Worm (Caenorhabditis elegans) whole organism, L1 larva: ENCODE measurements around the gene C29F9.5.

Source experiments
- C04F5.9 ChIP-seq: sonication (generic microtip); optimal IDR thresholded peaks from 2 replicates; lab custom pipeline; 2016; ENCODE audit warnings: missing genetic modification characterization, missing compliant biosample characterization
- aha-1 ChIP-seq: fragments of 150-350 bp; optimal IDR thresholded peaks from 2 replicates; lab custom pipeline; 2014; ENCODE audit warnings: missing biosample characterization, missing genetic modification characterization
- alr-1 ChIP-seq: fragments of 200-800 bp; sonication (Bioruptor generic); optimal IDR thresholded peaks from 2 replicates; lab custom pipeline; 2018; ENCODE audit warnings: borderline replicate concordance, mild to moderate bottlenecking, missing genetic modification characterization, missing compliant biosample characterization
- aly-2 ChIP-seq: fragments of 150-350 bp; optimal IDR thresholded peaks from 2 replicates; lab custom pipeline; 2014; ENCODE audit warnings: missing biosample characterization, missing genetic modification characterization
- ama-1 ChIP-seq: fragments of 150-350 bp; optimal IDR thresholded peaks from 2 replicates; lab custom pipeline; 2014
- blmp-1 ChIP-seq: fragments of 150-350 bp; optimal IDR thresholded peaks from 2 replicates; lab custom pipeline; 2014; ENCODE audit warnings: missing biosample characterization, missing genetic modification characterization
- ceh-8 ChIP-seq: fragments of 200-800 bp; sonication (Bioruptor generic); optimal IDR thresholded peaks from 2 replicates; lab custom pipeline; 2018; ENCODE audit warnings: mild to moderate bottlenecking, missing genetic modification characterization, moderate library complexity, missing compliant biosample characterization
- ceh-88 ChIP-seq: fragments of 200-800 bp; sonication (Bioruptor generic); IDR thresholded peaks from 2 replicates; pipeline ENCODE4 v1.3.6; 2022; ENCODE audit warnings: missing genetic modification characterization, missing compliant biosample characterization
- ces-1 ChIP-seq: fragments of 150-350 bp; optimal IDR thresholded peaks from 2 replicates; lab custom pipeline; 2014; ENCODE audit warnings: missing biosample characterization, missing genetic modification reagents, missing genetic modification characterization
- dpl-1 ChIP-seq, 3 experiments: fragments of 150-350 bp in 2 of 3; sonication (generic microtip) in 1 of 3; optimal IDR thresholded peaks; 2 replicates each; lab custom pipeline; 2014 to 2017; ENCODE audit warnings: missing biosample characterization in 3 of 3, missing genetic modification characterization in 3 of 3, missing genetic modification reagents in 3 of 3
- dsc-1 ChIP-seq: sonication (generic microtip); optimal IDR thresholded peaks from 2 replicates; lab custom pipeline; 2016; ENCODE audit warnings: mild to moderate bottlenecking, missing genetic modification characterization, missing compliant biosample characterization
- efl-1 ChIP-seq, 4 experiments: fragments of 150-350 bp; optimal IDR thresholded peaks in 3 of 4; peaks in 1 of 4; 1 replicate in 1 of 4; 2 replicates in 3 of 4; lab custom pipeline; 2014; ENCODE audit warnings: missing biosample characterization in 2 of 4, missing genetic modification characterization in 2 of 4, missing genetic modification reagents in 2 of 4
- elt-2 ChIP-seq: sonication (generic microtip); optimal IDR thresholded peaks from 2 replicates; lab custom pipeline; 2016; ENCODE audit warnings: missing genetic modification characterization, mild to moderate bottlenecking, inconsistent platforms, missing compliant biosample characterization, missing genetic modification reagents
- elt-3 ChIP-seq, 6 experiments: fragments of 150-350 bp in 1 of 6; sonication (generic microtip); optimal IDR thresholded peaks; 2 replicates each; lab custom pipeline; 2017 to 2018; ENCODE audit warnings: missing biosample characterization in 6 of 6, missing genetic modification characterization in 6 of 6, inconsistent platforms in 1 of 6
- fkh-10 ChIP-seq: sonication (generic microtip); optimal IDR thresholded peaks from 2 replicates; lab custom pipeline; 2017; ENCODE audit warnings: missing biosample characterization, missing genetic modification reagents, missing genetic modification characterization
- hlh-17 ChIP-seq: fragments of 200-800 bp; sonication (Bioruptor generic); optimal IDR thresholded peaks from 2 replicates; lab custom pipeline; 2018; ENCODE audit warnings: missing genetic modification characterization, mild to moderate bottlenecking, missing compliant biosample characterization, moderate library complexity, borderline replicate concordance
- hlh-4 ChIP-seq: sonication (generic microtip); optimal IDR thresholded peaks from 2 replicates; lab custom pipeline; 2016; ENCODE audit warnings: mild to moderate bottlenecking, missing genetic modification characterization, missing compliant biosample characterization
- hpl-2 ChIP-seq: fragments of 150-350 bp; optimal IDR thresholded peaks from 2 replicates; lab custom pipeline; 2014; ENCODE audit warnings: missing biosample characterization, missing genetic modification reagents, missing genetic modification characterization
- isw-1 ChIP-seq: fragments of 200-800 bp; sonication (Bioruptor generic); IDR thresholded peaks from 2 replicates; pipeline ENCODE4 v1.3.6; 2022; ENCODE audit warnings: missing genetic modification characterization, missing compliant biosample characterization
- lin-13 ChIP-seq: fragments of 150-350 bp; optimal IDR thresholded peaks from 2 replicates; lab custom pipeline; 2014; ENCODE audit warnings: missing biosample characterization, missing genetic modification reagents, missing genetic modification characterization
- lin-14 ChIP-seq: fragments of 200-800 bp; sonication (Bioruptor generic); optimal IDR thresholded peaks from 2 replicates; lab custom pipeline; 2018; ENCODE audit warnings: mild to moderate bottlenecking, missing genetic modification characterization, moderate library complexity, missing compliant biosample characterization
- lsy-2 ChIP-seq, 2 experiments: fragments of 150-350 bp; optimal IDR thresholded peaks; 2 replicates each; lab custom pipeline; 2014; ENCODE audit warnings: missing biosample characterization in 2 of 2, missing genetic modification characterization in 2 of 2
- mdl-1 ChIP-seq, 2 experiments: fragments of 150-350 bp; optimal IDR thresholded peaks; 2 replicates each; lab custom pipeline; 2014 to 2017; ENCODE audit warnings: missing biosample characterization in 2 of 2, missing genetic modification characterization in 2 of 2, inconsistent platforms in 1 of 2
- nhr-237 ChIP-seq: fragments of 150-350 bp; optimal IDR thresholded peaks from 2 replicates; lab custom pipeline; 2014; ENCODE audit warnings: missing biosample characterization, missing genetic modification characterization
- nhr-28 ChIP-seq: fragments of 150-350 bp; optimal IDR thresholded peaks from 2 replicates; lab custom pipeline; 2014; ENCODE audit warnings: missing biosample characterization, missing genetic modification characterization
- pqm-1 ChIP-seq: sonication (generic microtip); optimal IDR thresholded peaks from 3 replicates; lab custom pipeline; 2017; ENCODE audit warnings: missing biosample characterization, missing genetic modification characterization
- rnt-1 ChIP-seq: sonication (generic microtip); optimal IDR thresholded peaks from 2 replicates; lab custom pipeline; 2016; ENCODE audit warnings: mild to moderate bottlenecking, missing genetic modification characterization, moderate library complexity, missing compliant biosample characterization
- skn-1 ChIP-seq: fragments of 150-350 bp; optimal IDR thresholded peaks from 2 replicates; lab custom pipeline; 2014; ENCODE audit warnings: missing biosample characterization, missing genetic modification characterization
- swsn-7 ChIP-seq: sonication (generic microtip); optimal IDR thresholded peaks from 2 replicates; lab custom pipeline; 2016; ENCODE audit warnings: missing genetic modification characterization, missing compliant biosample characterization
- tlp-1 ChIP-seq: fragments of 150-350 bp; optimal IDR thresholded peaks from 2 replicates; lab custom pipeline; 2014; ENCODE audit warnings: missing biosample characterization, missing genetic modification characterization
- unc-130 ChIP-seq: fragments of 150-350 bp; optimal IDR thresholded peaks from 2 replicates; lab custom pipeline; 2017; ENCODE audit warnings: missing biosample characterization, missing genetic modification characterization, inconsistent platforms
- xbp-1 ChIP-seq: sonication (generic microtip); optimal IDR thresholded peaks from 2 replicates; lab custom pipeline; 2016; ENCODE audit warnings: missing genetic modification characterization, missing compliant biosample characterization
- zip-4 ChIP-seq: fragments of 200-800 bp; sonication (Bioruptor generic); optimal IDR thresholded peaks from 2 replicates; lab custom pipeline; 2018; ENCODE audit warnings: mild to moderate bottlenecking, missing genetic modification characterization, moderate library complexity, missing compliant biosample characterization
- ztf-11 ChIP-seq, 2 experiments: sonication (generic microtip); optimal IDR thresholded peaks; 2 replicates each; lab custom pipeline; 2016 to 2017; ENCODE audit warnings: missing genetic modification characterization in 2 of 2, missing biosample characterization in 1 of 2, missing compliant biosample characterization in 1 of 2

Gene C29F9.5

ce11 chrIII:159665-160064, 42.4 kb downstream of the C29F9.5 start:
- no peak for TF ChIP-seq alr-1 (tag; lab: Kevin White, UChicago)
- TF ChIP-seq C04F5.9 (tag; lab: Kevin White, UChicago) = no peak
- TF ChIP-seq lin-13 (GFP tag; lab: Kevin White, UChicago) = no peak
- no peak for TF ChIP-seq aha-1 (tag; lab: Kevin White, UChicago)
- no peak for TF ChIP-seq lin-14 (GFP tag; lab: Kevin White, UChicago)
- no peak for TF ChIP-seq dpl-1 (GFP tag; optimal IDR thresholded peaks at IDR 0.05; lab: Kevin White, UChicago)
- TF ChIP-seq nhr-28 (tag; lab: Kevin White, UChicago) = no peak
- no peak for TF ChIP-seq hpl-2
- TF ChIP-seq fkh-10 (GFP tag; lab: Kevin White, UChicago) = no peak
- no peak for TF ChIP-seq pqm-1 (tag; lab: Kevin White, UChicago)
- no peak for TF ChIP-seq nhr-237
- no peak for TF ChIP-seq unc-130 (tag; lab: Kevin White, UChicago)
- TF ChIP-seq lsy-2 (tag; optimal IDR thresholded peaks at IDR 0.05; lab: Kevin White, UChicago) = no peak
- TF ChIP-seq ztf-11 (tag; optimal IDR thresholded peaks at IDR 0.05; lab: Kevin White, UChicago) = no peak
- no peak for TF ChIP-seq ceh-8
- TF ChIP-seq ama-1 = no peak
- TF ChIP-seq tlp-1 (tag; lab: Kevin White, UChicago) = no peak
- TF ChIP-seq, all 84 proteins: peak for 0

- TF ChIP-seq elt-2 (tag; lab: Kevin White, UChicago) (no peak), hlh-4 (tag; lab: Kevin White, UChicago) (no peak), efl-1 (optimal IDR thresholded peaks at IDR 0.05; lab: Kevin White, UChicago) (no peak), efl-1 (GFP tag; optimal IDR thresholded peaks at IDR 0.05 in 1 of 2; lab: Kevin White, UChicago) (no peak), dsc-1 (tag; lab: Kevin White, UChicago) (no peak), skn-1 (no peak), xbp-1 (tag; lab: Kevin White, UChicago) (no peak), hlh-17 (no peak), dpl-1 (GFP tag; optimal IDR thresholded peaks at IDR 0.05; lab: Kevin White, UChicago) (no peak), lin-13 (GFP tag; lab: Kevin White, UChicago) (no peak), elt-3 (tag; optimal IDR thresholded peaks at IDR 0.05; lab: Kevin White, UChicago) (no peak), ceh-88 (GFP tag; lab: Robert Waterston, UW) (no peak), tlp-1 (tag; lab: Kevin White, UChicago) (no peak), isw-1 (GFP tag; lab: Robert Waterston, UW) (no peak), rnt-1 (tag; lab: Kevin White, UChicago) (no peak), zip-4 (GFP tag; lab: Kevin White, UChicago) (no peak), ces-1 (GFP tag; lab: Kevin White, UChicago) (no peak), ztf-11 (tag; optimal IDR thresholded peaks at IDR 0.05; lab: Kevin White, UChicago) (no peak)
Measured at ce11 chrIII:164775-165174, 47.5 kb downstream of the C29F9.5 start, which contains the start of gene F40G9.8. F40G9.8 (minus strand) TSS chrIII:164875.

- TF ChIP-seq blmp-1 (tag; lab: Kevin White, UChicago) (no peak), ama-1 (no peak), nhr-28 (tag; lab: Kevin White, UChicago) (no peak), hlh-17 (no peak), C04F5.9 (tag; lab: Kevin White, UChicago) (no peak), mdl-1 (tag; optimal IDR thresholded peaks at IDR 0.05; lab: Kevin White, UChicago) (no peak), aly-2 (tag; lab: Kevin White, UChicago) (no peak), swsn-7 (tag; lab: Kevin White, UChicago) (no peak)
Measured at ce11 chrIII:165390-165789, 48.1 kb downstream of the C29F9.5 start, which contains the start of gene F40G9.7. F40G9.7 (plus strand) TSS chrIII:165690.
